Fruit fly (Drosophila melanogaster) whole organism, embryonic: ENCODE measurements around the gene Mkp3.

ENCODE experiments used
- Atf6 ChIP-seq: fragments of 200-800 bp; sonication (Bioruptor generic); IDR thresholded peaks from 2 replicates; pipeline ENCODE4 v1.3.6; 2022; ENCODE audit warnings: missing biosample characterization, missing genetic modification characterization
- CG10147 ChIP-seq: fragments of 200-800 bp; sonication (Bioruptor generic); optimal IDR thresholded peaks from 2 replicates; lab custom pipeline; 2019; ENCODE audit warnings: missing biosample characterization, mild to moderate bottlenecking, missing genetic modification characterization, moderate library complexity
- CG10366 ChIP-seq: fragments of 200-800 bp; sonication (Bioruptor generic); IDR thresholded peaks from 2 replicates; pipeline ENCODE4 v1.3.6; 2022; ENCODE audit warnings: missing biosample characterization, missing genetic modification characterization
- CG10565 ChIP-seq: fragments of 200-800 bp; sonication (Bioruptor generic); optimal IDR thresholded peaks from 3 replicates; lab custom pipeline; 2016; ENCODE audit warnings: missing biosample characterization, mild to moderate bottlenecking, missing genetic modification characterization
- CG12104 ChIP-seq: fragments of 200-800 bp; sonication (Bioruptor generic); optimal IDR thresholded peaks from 3 replicates; lab custom pipeline; 2016; ENCODE audit warnings: missing biosample characterization, missing genetic modification characterization
- CG12219 ChIP-seq: fragments of 200-800 bp; sonication (Bioruptor generic); optimal IDR thresholded peaks from 3 replicates; lab custom pipeline; 2018; ENCODE audit warnings: missing biosample characterization, mild to moderate bottlenecking, missing genetic modification characterization
- CG12942 ChIP-seq: fragments of 200-800 bp; sonication (Bioruptor generic); optimal IDR thresholded peaks from 3 replicates; lab custom pipeline; 2016; ENCODE audit warnings: missing biosample characterization, missing genetic modification characterization
- CG13775 ChIP-seq: fragments of 200-800 bp; sonication (Bioruptor generic); optimal IDR thresholded peaks from 3 replicates; lab custom pipeline; 2017; ENCODE audit warnings: missing biosample characterization, mild to moderate bottlenecking, missing genetic modification characterization
- CG14441 ChIP-seq: fragments of 200-800 bp; sonication (Bioruptor generic); IDR thresholded peaks from 2 replicates; pipeline ENCODE4 v1.3.6; 2022; ENCODE audit warnings: missing biosample characterization, missing genetic modification characterization
- CG17359 ChIP-seq: fragments of 200-800 bp; sonication (Bioruptor generic); optimal IDR thresholded peaks from 3 replicates; lab custom pipeline; 2018; ENCODE audit warnings: missing biosample characterization, mild to moderate bottlenecking, missing genetic modification characterization, moderate library complexity
- CG17385 ChIP-seq: fragments of 200-800 bp; sonication (Bioruptor generic); optimal IDR thresholded peaks from 3 replicates; lab custom pipeline; 2018; ENCODE audit warnings: missing biosample characterization, mild to moderate bottlenecking, missing genetic modification characterization
- CG1832 ChIP-seq: fragments of 200-800 bp; sonication (Bioruptor generic); optimal IDR thresholded peaks from 2 replicates; lab custom pipeline; 2017; ENCODE audit warnings: missing biosample characterization, mild to moderate bottlenecking, missing genetic modification characterization, inconsistent platforms
- CG2678 ChIP-seq: fragments of 200-800 bp; sonication (Bioruptor generic); optimal IDR thresholded peaks from 3 replicates; lab custom pipeline; 2019; ENCODE audit warnings: missing biosample characterization, mild to moderate bottlenecking, missing genetic modification characterization, moderate library complexity
- CG3281 ChIP-seq: fragments of 200-800 bp; sonication (Bioruptor generic); optimal IDR thresholded peaks from 3 replicates; lab custom pipeline; 2017; ENCODE audit warnings: missing biosample characterization, mild to moderate bottlenecking, missing genetic modification characterization
- CG3838 ChIP-seq: fragments of 200-800 bp; sonication (Bioruptor generic); optimal IDR thresholded peaks from 3 replicates; lab custom pipeline; 2016; ENCODE audit warnings: missing biosample characterization, missing genetic modification characterization
- CG4617 ChIP-seq: fragments of 200-800 bp; sonication (Bioruptor generic); optimal IDR thresholded peaks from 3 replicates; lab custom pipeline; 2016; ENCODE audit warnings: missing biosample characterization, missing genetic modification characterization, borderline replicate concordance
- CG5245 ChIP-seq: fragments of 200-800 bp; sonication (Bioruptor generic); optimal IDR thresholded peaks from 3 replicates; lab custom pipeline; 2016; ENCODE audit warnings: missing biosample characterization, missing genetic modification characterization
- CG6791 ChIP-seq: fragments of 200-800 bp; sonication (Bioruptor generic); IDR thresholded peaks from 3 replicates; pipeline ENCODE4 v1.3.6; 2022; ENCODE audit warnings: missing biosample characterization, missing genetic modification characterization; ENCODE audit not compliant: partially characterized antibody
- CG8765 ChIP-seq: fragments of 200-800 bp; sonication (Bioruptor generic); IDR thresholded peaks from 2 replicates; pipeline ENCODE4 v1.3.6; 2022; ENCODE audit warnings: missing biosample characterization, missing genetic modification characterization
- CG8944 ChIP-seq: fragments of 200-800 bp; sonication (Bioruptor generic); optimal IDR thresholded peaks from 3 replicates; lab custom pipeline; 2016; ENCODE audit warnings: missing biosample characterization, missing genetic modification characterization
- CG9817 ChIP-seq: fragments of 200-800 bp; sonication (Bioruptor generic); optimal IDR thresholded peaks from 2 replicates; lab custom pipeline; 2018; ENCODE audit warnings: missing biosample characterization, mild to moderate bottlenecking, missing genetic modification characterization, moderate library complexity
- CTCF ChIP-seq: fragments of 200-800 bp; sonication (Bioruptor generic); optimal IDR thresholded peaks from 2 replicates; lab custom pipeline; 2017; ENCODE audit warnings: missing biosample characterization, mild to moderate bottlenecking, missing genetic modification characterization, moderate library complexity
- Chrac-16 ChIP-seq: fragments of 200-800 bp; sonication (Bioruptor generic); optimal IDR thresholded peaks from 3 replicates; lab custom pipeline; 2016; ENCODE audit warnings: missing biosample characterization, missing genetic modification characterization
- D ChIP-seq, 2 experiments: fragments of 200-800 bp in 1 of 2; fragments of >200 bp in 1 of 2; sonication (Bioruptor generic) in 1 of 2; optimal IDR thresholded peaks; 2 replicates in 1 of 2; 3 replicates in 1 of 2; lab custom pipeline; 2017; ENCODE audit warnings: mild to moderate bottlenecking in 1 of 2, missing biosample characterization in 1 of 2, missing genetic modification characterization in 1 of 2, missing genetic modification reagents in 1 of 2
- Dek ChIP-seq: fragments of 200-800 bp; sonication (Bioruptor generic); optimal IDR thresholded peaks from 3 replicates; lab custom pipeline; 2019; ENCODE audit warnings: missing biosample characterization, mild to moderate bottlenecking, missing genetic modification characterization, moderate library complexity
- Doc2 ChIP-seq: fragments of 200-800 bp; sonication (Bioruptor generic); IDR thresholded peaks from 2 replicates; pipeline ENCODE4 v1.3.6; 2022; ENCODE audit warnings: missing biosample characterization, missing genetic modification characterization
- Doc3 ChIP-seq: fragments of 200-800 bp; sonication (Bioruptor generic); IDR thresholded peaks from 3 replicates; pipeline ENCODE4 v1.3.6; 2022; ENCODE audit warnings: missing biosample characterization, missing genetic modification characterization; ENCODE audit not compliant: partially characterized antibody
- Ets65A ChIP-seq: fragments of 200-800 bp; sonication (Bioruptor generic); peaks from one replicate; lab custom pipeline; 2016; ENCODE audit warnings: missing biosample characterization, missing genetic modification characterization
- Fer1 ChIP-seq: fragments of 200-800 bp; sonication (Bioruptor generic); optimal IDR thresholded peaks from 2 replicates; lab custom pipeline; 2017; ENCODE audit warnings: missing biosample characterization, mild to moderate bottlenecking, missing genetic modification characterization
- Hr78 ChIP-seq, 2 experiments: fragments of 200-800 bp in 1 of 2; fragments of >200 bp in 1 of 2; sonication (Bioruptor generic) in 1 of 2; optimal IDR thresholded peaks; 2 replicates each; lab custom pipeline; 2017 to 2019; ENCODE audit warnings: missing biosample characterization in 2 of 2, missing genetic modification characterization in 2 of 2, mild to moderate bottlenecking in 1 of 2, moderate library complexity in 1 of 2
- Kr ChIP-seq: fragments of 200-800 bp; sonication (Bioruptor generic); optimal IDR thresholded peaks from 2 replicates; lab custom pipeline; 2017; ENCODE audit warnings: missing biosample characterization, mild to moderate bottlenecking, missing genetic modification characterization
- Nf-YA ChIP-seq: fragments of 200-800 bp; sonication (Bioruptor generic); IDR thresholded peaks from 2 replicates; pipeline ENCODE4 v1.3.6; 2022; ENCODE audit warnings: missing biosample characterization, missing genetic modification characterization
- Poxn ChIP-seq: fragments of 200-800 bp; sonication (Bioruptor generic); IDR thresholded peaks from 2 replicates; pipeline ENCODE4 v1.3.6; 2022; ENCODE audit warnings: missing biosample characterization, missing genetic modification characterization
- Sry-δ ChIP-seq: fragments of 200-800 bp; sonication (Bioruptor generic); optimal IDR thresholded peaks from 2 replicates; lab custom pipeline; 2016; ENCODE audit warnings: missing biosample characterization, missing genetic modification characterization
- Vsx1 ChIP-seq: fragments of 200-800 bp; sonication (Bioruptor generic); optimal IDR thresholded peaks from 2 replicates; lab custom pipeline; 2017; ENCODE audit warnings: missing biosample characterization, mild to moderate bottlenecking, missing genetic modification characterization, missing genetic modification reagents
- ap ChIP-seq: fragments of 200-800 bp; sonication (Bioruptor generic); IDR thresholded peaks from 2 replicates; pipeline ENCODE4 v1.3.6; 2022; ENCODE audit warnings: missing biosample characterization, missing genetic modification characterization
- cg ChIP-seq: fragments of 200-800 bp; sonication (Bioruptor generic); optimal IDR thresholded peaks from 3 replicates; lab custom pipeline; 2019; ENCODE audit warnings: missing biosample characterization, mild to moderate bottlenecking, missing genetic modification characterization, moderate library complexity
- chn ChIP-seq: fragments of 200-800 bp; sonication (Bioruptor generic); optimal IDR thresholded peaks from 2 replicates; lab custom pipeline; 2016; ENCODE audit warnings: missing biosample characterization, missing genetic modification characterization
- dimm ChIP-seq: fragments of 200-800 bp; sonication (Bioruptor generic); IDR thresholded peaks from 2 replicates; pipeline ENCODE4 v1.3.6; 2022; ENCODE audit warnings: missing biosample characterization, missing genetic modification characterization
- emc ChIP-seq: fragments of 200-800 bp; sonication (Bioruptor generic); optimal IDR thresholded peaks from 2 replicates; lab custom pipeline; 2016; ENCODE audit warnings: missing biosample characterization, missing genetic modification characterization
- esg ChIP-seq: fragments of 200-800 bp; sonication (Bioruptor generic); conservative IDR thresholded peaks from 2 replicates; pipeline ENCODE4 v1.3.6; 2022; ENCODE audit warnings: missing biosample characterization, missing genetic modification characterization
- eve ChIP-seq, 2 experiments: fragments of >200 bp; optimal IDR thresholded peaks; 2 replicates each; lab custom pipeline; 2017; ENCODE audit warnings: missing biosample characterization in 2 of 2, missing genetic modification characterization in 2 of 2
- fd3F ChIP-seq: fragments of 200-800 bp; sonication (Bioruptor generic); optimal IDR thresholded peaks from 2 replicates; lab custom pipeline; 2018; ENCODE audit warnings: missing biosample characterization, mild to moderate bottlenecking, missing genetic modification characterization, moderate library complexity
- fd64A ChIP-seq: fragments of 200-800 bp; sonication (Bioruptor generic); optimal IDR thresholded peaks from 3 replicates; lab custom pipeline; 2018; ENCODE audit warnings: missing biosample characterization, mild to moderate bottlenecking, missing genetic modification characterization
- gcm ChIP-seq: fragments of 200-800 bp; sonication (Bioruptor generic); optimal IDR thresholded peaks from 2 replicates; lab custom pipeline; 2019; ENCODE audit warnings: missing biosample characterization, mild to moderate bottlenecking, missing genetic modification characterization, moderate library complexity
- gsb-n ChIP-seq: fragments of 200-800 bp; sonication (Bioruptor generic); optimal IDR thresholded peaks from 3 replicates; lab custom pipeline; 2018; ENCODE audit warnings: missing biosample characterization, mild to moderate bottlenecking, missing genetic modification characterization
- ind ChIP-seq: fragments of 200-800 bp; sonication (Bioruptor generic); optimal IDR thresholded peaks from 3 replicates; lab custom pipeline; 2016; ENCODE audit warnings: missing biosample characterization, missing genetic modification characterization
- kay ChIP-seq: fragments of 200-800 bp; sonication (Bioruptor generic); optimal IDR thresholded peaks from 2 replicates; lab custom pipeline; 2016; ENCODE audit warnings: missing biosample characterization, missing genetic modification characterization
- sens-2 ChIP-seq: fragments of 200-800 bp; sonication (Bioruptor generic); IDR thresholded peaks from 2 replicates; pipeline ENCODE4 v1.3.6; 2022; ENCODE audit warnings: missing biosample characterization, missing genetic modification characterization
- sisA ChIP-seq: fragments of 200-800 bp; sonication (Bioruptor generic); IDR thresholded peaks from 2 replicates; pipeline ENCODE4 v1.3.6; 2022; ENCODE audit warnings: missing biosample characterization, missing genetic modification characterization
- tup ChIP-seq: fragments of 200-800 bp; sonication (Bioruptor generic); optimal IDR thresholded peaks from 2 replicates; lab custom pipeline; 2016; ENCODE audit warnings: missing biosample characterization, mild to moderate bottlenecking, missing genetic modification characterization, moderate library complexity

Gene Mkp3

DNA sequence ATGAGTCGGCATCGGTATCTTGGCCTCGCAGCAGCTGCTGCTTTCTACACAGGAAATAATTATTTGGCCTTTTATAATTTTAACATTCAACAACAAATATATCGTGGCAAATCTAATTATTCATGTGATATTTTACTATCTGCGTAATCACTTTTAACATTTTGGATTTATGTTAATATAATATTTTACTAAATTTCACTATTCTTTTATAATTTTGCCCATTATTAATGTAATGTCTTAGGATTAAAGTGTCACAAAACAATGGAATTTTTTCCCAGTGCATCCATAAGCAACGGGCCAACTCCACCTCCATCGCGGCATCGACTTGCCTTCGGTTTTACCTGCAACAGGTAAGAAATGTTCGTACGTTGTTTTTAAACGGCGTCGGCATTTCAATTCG, 43.7 kb downstream of the Mkp3 start (continued):
- TF ChIP-seq CG6791 (GFP tag; lab: Robert Waterston, UW) (no peak), CTCF (GFP tag; lab: Kevin White, UChicago) (peak; percentile 10), tup (GFP tag; lab: Kevin White, UChicago) (peak; percentile 19), CG14441 (GFP tag; lab: Robert Waterston, UW) (peak; percentile 56; the same call in 1 of the 2 replicates), gsb-n (tag; lab: Kevin White, UChicago) (peak; percentile 94), Sry-δ (GFP tag; lab: Kevin White, UChicago) (no peak), CG2678 (tag; lab: Kevin White, UChicago) (peak; percentile 91), kay (GFP tag; lab: Kevin White, UChicago) (peak; percentile 48), ind (GFP tag; lab: Kevin White, UChicago) (peak; percentile 68), CG5245 (GFP tag; lab: Kevin White, UChicago) (peak; percentile 59), CG10565 (GFP tag; lab: Kevin White, UChicago) (no peak), CG3838 (GFP tag; lab: Kevin White, UChicago) (no peak), Poxn (GFP tag; lab: Robert Waterston, UW) (no peak), Hr78 (GFP tag; optimal IDR thresholded peaks at IDR 0.05; lab: Kevin White, UChicago) (peak in 1 of 2 experiments; percentile 79), dimm (GFP tag; lab: Robert Waterston, UW) (no peak), fd64A (no peak), Vsx1 (GFP tag; lab: Kevin White, UChicago) (peak; percentile 61), Chrac-16 (GFP tag; lab: Kevin White, UChicago) (peak; percentile 69), Nf-YA (GFP tag; lab: Robert Waterston, UW) (0 out of 2 replicates have a peak, but pooled peaks have one; percentile 34), Kr (GFP tag; lab: Kevin White, UChicago) (no peak), D (optimal IDR thresholded peaks at IDR 0.05; lab: Kevin White, UChicago) (no peak), D (GFP tag; optimal IDR thresholded peaks at IDR 0.05; lab: Kevin White, UChicago) (peak; percentile 91), Ets65A (GFP tag; lab: Kevin White, UChicago) (peak; percentile 53), Fer1 (GFP tag; lab: Kevin White, UChicago) (peak; percentile 51), Dek (tag; lab: Kevin White, UChicago) (peak; percentile 51), CG8944 (no peak), Doc2 (GFP tag; lab: Robert Waterston, UW) (no peak), CG3281 (peak; percentile 62), esg (peak; percentile 72), sens-2 (GFP tag; lab: Robert Waterston, UW) (peak; percentile 59; the same call in 1 of the 2 replicates), CG8765 (GFP tag; lab: Robert Waterston, UW) (peak; percentile 48; the same call in 1 of the 2 replicates), ap (GFP tag; lab: Robert Waterston, UW) (peak; percentile 59), CG13775 (GFP tag; lab: Kevin White, UChicago) (peak; percentile 86), eve (GFP tag; optimal IDR thresholded peaks at IDR 0.05; lab: Kevin White, UChicago) (peak; percentile 6 to 94), chn (GFP tag; lab: Kevin White, UChicago) (peak; percentile 50), fd3F (GFP tag; lab: Kevin White, UChicago) (peak; percentile 46), CG10147 (GFP tag; lab: Kevin White, UChicago) (peak; percentile 71), Atf6 (GFP tag; lab: Robert Waterston, UW) (no peak; the same call in 1 of the 2 replicates), CG12104 (peak; percentile 53), Doc3 (GFP tag; lab: Robert Waterston, UW) (no peak), CG4617 (peak; percentile 22), CG17359 (tag; lab: Kevin White, UChicago) (peak; percentile 91), CG12942 (GFP tag; lab: Kevin White, UChicago) (peak; percentile 65), gcm (peak; percentile 91), sisA (GFP tag; lab: Robert Waterston, UW) (peak; percentile 65), CG9817 (peak; percentile 32), CG10366 (GFP tag; lab: Robert Waterston, UW) (peak; percentile 46), CG12219 (GFP tag; lab: Kevin White, UChicago) (peak; percentile 69), CG17385 (GFP tag; lab: Kevin White, UChicago) (peak; percentile 79), CG1832 (GFP tag; lab: Kevin White, UChicago) (no peak), emc (GFP tag; lab: Kevin White, UChicago) (no peak), cg (GFP tag; lab: Kevin White, UChicago) (no peak)
